Worm (Caenorhabditis elegans) whole organism, L2 larva: Measurements from ENCODE around the gene T23F6.2.
A peak's percentile ranks its signal among the peaks of the same experiment; 100 is the strongest.

Experiments used
- R02D3.7 ChIP-seq: fragments of 150-350 bp; optimal IDR thresholded peaks from 2 replicates; lab custom pipeline; 2014; ENCODE audit warnings: missing biosample characterization, missing genetic modification characterization
- ZK546.5 ChIP-seq: sonication (generic microtip); optimal IDR thresholded peaks from 2 replicates; lab custom pipeline; 2017; ENCODE audit warnings: missing biosample characterization, missing genetic modification characterization
- aly-2 ChIP-seq: fragments of 150-350 bp; optimal IDR thresholded peaks from 2 replicates; lab custom pipeline; 2014; ENCODE audit warnings: missing biosample characterization, missing genetic modification characterization
- ama-1 ChIP-seq: fragments of 150-350 bp; optimal IDR thresholded peaks from 2 replicates; lab custom pipeline; 2018; ENCODE audit warnings: inconsistent platforms
- ceh-16 ChIP-seq: fragments of 150-350 bp; optimal IDR thresholded peaks from 2 replicates; lab custom pipeline; 2014; ENCODE audit warnings: missing biosample characterization, missing genetic modification characterization
- crh-2 ChIP-seq: sonication (generic microtip); optimal IDR thresholded peaks from 2 replicates; lab custom pipeline; 2017; ENCODE audit warnings: missing biosample characterization, missing genetic modification characterization
- dmd-4 ChIP-seq: sonication (generic microtip); optimal IDR thresholded peaks from 2 replicates; lab custom pipeline; 2017; ENCODE audit warnings: missing biosample characterization, missing genetic modification characterization
- elt-1 ChIP-seq: fragments of 150-350 bp; optimal IDR thresholded peaks from 2 replicates; lab custom pipeline; 2014; ENCODE audit warnings: missing biosample characterization, missing genetic modification characterization
- fos-1 ChIP-seq: fragments of 150-350 bp; optimal IDR thresholded peaks from 2 replicates; lab custom pipeline; 2014; ENCODE audit warnings: missing biosample characterization, missing genetic modification characterization
- gmeb-1 ChIP-seq: fragments of 150-350 bp; optimal IDR thresholded peaks from 2 replicates; lab custom pipeline; 2014; ENCODE audit warnings: missing biosample characterization, missing genetic modification characterization
- lin-11 ChIP-seq: fragments of 150-350 bp; sonication (generic microtip); optimal IDR thresholded peaks from 2 replicates; lab custom pipeline; 2014; ENCODE audit warnings: missing biosample characterization, missing genetic modification characterization, inconsistent platforms, mixed read lengths
- lin-13 ChIP-seq: fragments of 150-350 bp; optimal IDR thresholded peaks from 2 replicates; lab custom pipeline; 2014; ENCODE audit warnings: missing biosample characterization, missing genetic modification reagents, missing genetic modification characterization
- lsy-2 ChIP-seq, 2 experiments: fragments of 150-350 bp in 1 of 2; sonication (generic microtip) in 1 of 2; optimal IDR thresholded peaks; 2 replicates each; lab custom pipeline; 2014 to 2017; ENCODE audit warnings: missing biosample characterization in 2 of 2, missing genetic modification characterization in 2 of 2
- mab-5 ChIP-seq: fragments of 150-350 bp; optimal IDR thresholded peaks from 2 replicates; lab custom pipeline; 2014; ENCODE audit warnings: missing biosample characterization, missing genetic modification characterization
- mbf-1 ChIP-seq: sonication (generic microtip); optimal IDR thresholded peaks from 2 replicates; lab custom pipeline; 2017; ENCODE audit warnings: missing biosample characterization, missing genetic modification characterization
- mdl-1 ChIP-seq, 2 experiments: fragments of 150-350 bp in 1 of 2; sonication (generic microtip) in 1 of 2; optimal IDR thresholded peaks; 2 replicates each; lab custom pipeline; 2017; ENCODE audit warnings: missing biosample characterization in 2 of 2, missing genetic modification characterization in 2 of 2
- nhr-10 ChIP-seq: sonication (generic microtip); optimal IDR thresholded peaks from 2 replicates; lab custom pipeline; 2017; ENCODE audit warnings: missing biosample characterization, missing genetic modification characterization
- nhr-11 ChIP-seq: fragments of 150-350 bp; optimal IDR thresholded peaks from 2 replicates; lab custom pipeline; 2014; ENCODE audit warnings: missing biosample characterization, missing genetic modification characterization
- nhr-12 ChIP-seq: fragments of 150-350 bp; optimal IDR thresholded peaks from 2 replicates; lab custom pipeline; 2014; ENCODE audit warnings: missing biosample characterization, missing genetic modification characterization
- nhr-129 ChIP-seq: fragments of 150-350 bp; optimal IDR thresholded peaks from 2 replicates; lab custom pipeline; 2014; ENCODE audit warnings: missing biosample characterization, missing genetic modification characterization
- nhr-21 ChIP-seq: fragments of 150-350 bp; optimal IDR thresholded peaks from 2 replicates; lab custom pipeline; 2014; ENCODE audit warnings: missing biosample characterization, missing genetic modification characterization
- nhr-25 ChIP-seq: fragments of 150-350 bp; sonication (generic microtip); optimal IDR thresholded peaks from 3 replicates; lab custom pipeline; 2014; ENCODE audit warnings: missing biosample characterization, missing genetic modification characterization
- nhr-6 ChIP-seq: fragments of 150-350 bp; optimal IDR thresholded peaks from 2 replicates; lab custom pipeline; 2014; ENCODE audit warnings: missing biosample characterization, missing genetic modification characterization
- nhr-77 ChIP-seq: fragments of 150-350 bp; optimal IDR thresholded peaks from 2 replicates; lab custom pipeline; 2014; ENCODE audit warnings: missing biosample characterization, missing genetic modification characterization
- sem-4 ChIP-seq: fragments of 150-350 bp; optimal IDR thresholded peaks from 2 replicates; lab custom pipeline; 2014; ENCODE audit warnings: missing biosample characterization, missing genetic modification reagents, missing genetic modification characterization
- skn-1 ChIP-seq: sonication (generic microtip); optimal IDR thresholded peaks from 2 replicates; lab custom pipeline; 2017; ENCODE audit warnings: missing biosample characterization, missing genetic modification characterization
- sma-9 ChIP-seq, 2 experiments: fragments of 150-350 bp in 1 of 2; sonication (generic microtip) in 1 of 2; optimal IDR thresholded peaks; 2 replicates each; lab custom pipeline; 2014 to 2016; ENCODE audit warnings: missing genetic modification characterization in 2 of 2, mild to moderate bottlenecking in 1 of 2, missing biosample characterization in 1 of 2, missing compliant biosample characterization in 1 of 2, missing genetic modification reagents in 1 of 2, moderate library complexity in 1 of 2
- snpc-4 ChIP-seq: fragments of 150-350 bp; optimal IDR thresholded peaks from 2 replicates; lab custom pipeline; 2014; ENCODE audit warnings: missing biosample characterization, missing genetic modification characterization
- unc-39 ChIP-seq: fragments of 150-350 bp; optimal IDR thresholded peaks from 2 replicates; lab custom pipeline; 2014; ENCODE audit warnings: missing biosample characterization, missing genetic modification characterization
- unc-55 ChIP-seq: fragments of 150-350 bp; sonication (generic microtip); optimal IDR thresholded peaks from 3 replicates; lab custom pipeline; 2014; ENCODE audit warnings: missing biosample characterization, missing genetic modification reagents, missing genetic modification characterization
- unc-62 ChIP-seq: fragments of 150-350 bp; optimal IDR thresholded peaks from 2 replicates; lab custom pipeline; 2014; ENCODE audit warnings: missing biosample characterization, missing genetic modification reagents, missing genetic modification characterization
- ztf-1 ChIP-seq: fragments of 200-800 bp; sonication (Bioruptor generic); conservative IDR thresholded peaks from 2 replicates; pipeline ENCODE4 v1.3.6; 2022; ENCODE audit warnings: missing genetic modification characterization, missing compliant biosample characterization
- ztf-4 ChIP-seq: fragments of 150-350 bp; optimal IDR thresholded peaks from 2 replicates; lab custom pipeline; 2014; ENCODE audit warnings: missing biosample characterization, missing genetic modification characterization

T23F6.2 gene

ce11 chrIV:12724641-12725040 is 3.5 kb downstream of the T23F6.2 start, which contains the start of the genes T23F6.3 and rbd-1 (continued):
- peak; percentile 94 for TF ChIP-seq sma-9 (GFP tag; optimal IDR thresholded peaks at IDR 0.05; lab: Kevin White, UChicago)
- no peak for TF ChIP-seq sma-9 (tag; optimal IDR thresholded peaks at IDR 0.05; lab: Kevin White, UChicago)
- no peak for TF ChIP-seq aly-2
- peak; percentile 74 for TF ChIP-seq ztf-4
- TF ChIP-seq lin-11: peak; percentile 69

DNA sequence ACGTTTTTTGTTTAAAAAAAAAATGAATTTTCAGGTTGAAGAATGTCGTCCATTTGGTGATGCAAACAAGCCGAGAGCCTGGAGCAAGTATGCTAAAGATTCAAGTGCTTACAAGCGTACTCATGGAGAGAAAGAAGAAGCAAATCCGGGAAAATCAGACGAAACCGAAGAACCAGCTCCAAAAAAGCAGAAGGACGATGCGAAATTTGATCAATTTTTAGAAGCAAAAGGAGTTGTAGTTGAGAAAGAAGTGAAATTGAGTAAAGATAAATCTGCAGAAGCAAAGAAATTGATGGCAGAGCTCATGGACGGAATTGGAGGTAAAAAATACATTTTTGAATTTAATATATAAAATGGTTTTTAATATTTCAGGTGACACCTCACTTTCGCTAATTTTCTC is 4.1 kb downstream of the T23F6.2 start:
- TF ChIP-seq nhr-6 (tag; lab: Kevin White, UChicago) (no peak), skn-1 (tag; lab: Kevin White, UChicago) (no peak), R02D3.7 (tag; lab: Kevin White, UChicago) (no peak), elt-1 (tag; lab: Kevin White, UChicago) (no peak), aly-2 (no peak)

- TF ChIP-seq nhr-10 (tag; lab: Kevin White, UChicago) (no peak), elt-1 (tag; lab: Kevin White, UChicago) (no peak), unc-39 (no peak), gmeb-1 (no peak), nhr-129 (tag; lab: Kevin White, UChicago) (no peak), aly-2 (no peak), ceh-16 (tag; lab: Kevin White, UChicago) (no peak), crh-2 (tag; lab: Kevin White, UChicago) (no peak), nhr-6 (tag; lab: Kevin White, UChicago) (no peak), mdl-1 (tag; optimal IDR thresholded peaks at IDR 0.05; lab: Kevin White, UChicago) (no peak), ZK546.5 (no peak)
Measured at ce11 chrIV:12725925-12726324, 4.8 kb downstream of the T23F6.2 start.

DNA sequence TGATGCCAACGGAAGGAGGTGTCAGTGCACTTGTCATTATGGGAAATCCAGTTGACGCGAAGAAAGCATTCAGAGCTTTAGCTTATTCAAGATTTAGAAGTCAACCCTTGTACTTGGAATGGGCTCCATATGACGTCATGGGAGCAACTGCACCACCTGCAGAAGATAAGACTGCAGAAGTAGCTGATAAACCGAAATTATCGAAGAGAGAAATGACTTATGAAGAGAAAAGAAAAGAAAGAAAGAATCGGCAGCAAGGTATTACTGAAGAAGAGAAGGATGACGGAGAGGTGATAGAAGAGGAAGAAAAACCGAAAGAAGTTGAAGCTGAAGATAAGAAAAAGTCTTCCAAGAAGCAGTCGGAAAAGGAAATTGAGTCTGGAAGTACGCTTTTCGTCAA is 7.0 kb downstream of the T23F6.2 start:
- TF ChIP-seq fos-1: peak; percentile 80
- no peak for TF ChIP-seq nhr-10 (tag; lab: Kevin White, UChicago)
- TF ChIP-seq, all 48 proteins: peak for 1

ce11 chrIV:12741438-12741837 is 20.3 kb downstream of the T23F6.2 start, which contains the start of gene T23F6.5:
TSS of gene T23F6.5 (minus strand) at chrIV:12741538.
- TF ChIP-seq nhr-10 (tag; lab: Kevin White, UChicago) (no peak), lsy-2 (tag; optimal IDR thresholded peaks at IDR 0.05; lab: Kevin White, UChicago) (no peak), aly-2 (no peak), dmd-4 (no peak), nhr-12 (tag; lab: Kevin White, UChicago) (no peak), mbf-1 (tag; lab: Kevin White, UChicago) (no peak), lin-13 (no peak), fos-1 (no peak), unc-62 (GFP tag; lab: Kevin White, UChicago) (no peak), mab-5 (tag; lab: Kevin White, UChicago) (no peak), nhr-6 (tag; lab: Kevin White, UChicago) (no peak), nhr-25 (no peak), R02D3.7 (tag; lab: Kevin White, UChicago) (no peak), ceh-16 (tag; lab: Kevin White, UChicago) (no peak), nhr-21 (no peak), ztf-1 (GFP tag; lab: Robert Waterston, UW) (no peak), sem-4 (no peak)

ce11 chrIV:12743680-12744079 is 22.5 kb downstream of the T23F6.2 start:
- TF ChIP-seq dmd-4: no peak
- no peak for TF ChIP-seq nhr-11
- no peak for TF ChIP-seq mab-5 (tag; lab: Kevin White, UChicago)
- no peak for TF ChIP-seq unc-62 (GFP tag; lab: Kevin White, UChicago)
- TF ChIP-seq sma-9 (GFP tag; optimal IDR thresholded peaks at IDR 0.05; lab: Kevin White, UChicago): no peak
- TF ChIP-seq sma-9 (tag; optimal IDR thresholded peaks at IDR 0.05; lab: Kevin White, UChicago): no peak
- TF ChIP-seq ztf-4: no peak
- no peak for TF ChIP-seq unc-55

DNA sequence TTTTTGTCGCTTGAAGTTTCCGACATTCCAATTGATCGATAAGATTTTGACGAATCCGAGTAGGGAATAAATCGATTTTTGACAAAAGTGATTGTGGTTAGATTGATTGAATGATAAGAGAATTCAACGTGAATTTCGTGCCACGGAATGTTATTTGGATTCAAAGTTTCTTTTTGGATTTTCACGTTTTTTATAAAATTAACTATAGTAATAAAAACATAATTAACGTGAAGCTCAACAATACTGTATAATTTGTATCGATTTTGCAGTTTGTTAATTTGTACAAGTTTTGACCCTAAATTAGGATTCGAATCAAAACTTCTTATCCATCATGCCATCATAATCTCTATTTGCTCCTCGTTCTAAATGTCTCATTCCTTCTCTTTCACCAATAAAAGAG is 23.6 kb downstream of the T23F6.2 start, which contains the start of gene C36H8.1:
TSS of gene C36H8.1 (minus strand) at position 101 of the 400 bp plus-strand sequence.
- TF ChIP-seq ama-1 (lab: Kevin White, UChicago): no peak
- no peak for TF ChIP-seq nhr-77 (tag; lab: Kevin White, UChicago)
- TF ChIP-seq snpc-4 (tag; lab: Kevin White, UChicago): no peak
- no peak for TF ChIP-seq unc-55
- TF ChIP-seq aly-2: no peak
- TF ChIP-seq fos-1: no peak
- TF ChIP-seq nhr-21: no peak
- TF ChIP-seq gmeb-1: no peak
- TF ChIP-seq skn-1 (tag; lab: Kevin White, UChicago): no peak
- TF ChIP-seq mdl-1 (tag; optimal IDR thresholded peaks at IDR 0.05; lab: Kevin White, UChicago): no peak
